Fruit fly (Drosophila melanogaster) whole organism, wandering third instar larva: ENCODE data around the gene CG15865.

Experiments used
- Abd-B ChIP-seq: fragments of >200 bp; optimal IDR thresholded peaks from 2 replicates; lab custom pipeline; 2017; ENCODE audit warnings: missing biosample characterization, missing genetic modification characterization
- Jra ChIP-seq: sonication (Bioruptor generic); optimal IDR thresholded peaks from 2 replicates; lab custom pipeline; 2016; ENCODE audit warnings: missing biosample characterization, missing genetic modification characterization

- TF ChIP-seq Jra, result no peak
- TF ChIP-seq Abd-B, result no peak
These were observed 15.8 kb downstream of the CG15865 start for dm6 chrX:16648435-16648781.
